Fruit fly (Drosophila melanogaster): Measurements from ENCODE around the gene CG14024.

CG14024 gene

DNA sequence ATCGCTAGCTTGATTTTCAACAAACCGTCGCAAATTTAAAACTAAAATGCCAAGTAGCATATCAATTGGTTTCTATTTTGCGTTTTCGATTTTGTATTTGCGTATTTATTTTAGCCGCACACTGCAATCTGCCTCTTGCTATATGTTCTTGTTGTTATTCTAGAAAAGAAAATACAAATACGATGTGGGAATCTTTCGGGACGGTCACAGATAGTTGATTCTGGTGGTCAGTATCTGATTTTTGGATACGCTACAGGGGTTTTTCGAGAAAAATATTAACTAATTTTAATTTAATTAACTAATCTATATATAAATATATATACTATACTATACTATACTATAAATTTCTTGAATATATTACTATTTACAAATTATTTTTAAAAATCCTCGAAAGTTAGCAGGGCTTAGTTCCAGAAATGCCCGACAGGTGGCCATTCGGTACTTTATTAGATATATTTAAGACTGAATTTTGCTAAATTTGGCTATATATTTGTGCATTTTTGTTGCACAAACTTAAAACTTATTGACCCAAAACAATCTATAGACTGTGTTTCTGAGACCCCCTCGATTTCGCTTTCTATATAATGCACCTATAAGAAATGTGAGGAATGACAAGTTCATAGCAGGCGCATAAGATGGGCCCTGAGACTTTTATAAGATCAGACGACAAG, 14.3 kb upstream of the CG14024 start, which contains the start of gene CG14022:
Gene CG14022 (minus strand): TSS at position 51 of the 671 bp plus-strand sequence.
- TF ChIP-seq CG8478 (optimal IDR thresholded peaks at IDR 0.05): no peak
- TF ChIP-seq psq (optimal IDR thresholded peaks at IDR 0.05): no peak
- no peak for TF ChIP-seq Dll (optimal IDR thresholded peaks at IDR 0.05)
- TF ChIP-seq usp (GFP tag; optimal IDR thresholded peaks at IDR 0.05): no peak
- no peak for TF ChIP-seq EcR (GFP tag; optimal IDR thresholded peaks at IDR 0.05)
- no peak for TF ChIP-seq pan (optimal IDR thresholded peaks at IDR 0.05)

DNA sequence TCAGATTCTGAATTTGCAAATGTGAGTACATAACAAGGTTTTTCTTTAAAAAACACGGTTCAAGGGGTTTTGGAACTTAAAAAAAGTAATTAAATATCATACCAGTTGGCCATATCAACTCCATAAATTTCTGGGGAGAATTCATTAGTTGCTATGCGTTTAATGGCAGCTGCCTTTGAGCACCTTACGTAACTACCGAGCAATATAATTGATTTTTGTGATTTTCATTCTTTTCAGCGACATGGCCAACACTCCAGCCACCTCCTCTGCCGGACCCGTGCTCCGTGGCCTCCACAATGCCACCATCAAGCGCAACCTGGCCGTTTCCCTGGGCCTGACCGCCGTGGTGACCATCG, 12.5 kb upstream of the CG14024 start:
- no peak for TF ChIP-seq EcR (GFP tag; optimal IDR thresholded peaks at IDR 0.05)
- TF ChIP-seq pan (optimal IDR thresholded peaks at IDR 0.05): no peak
- no peak for TF ChIP-seq CG8478 (optimal IDR thresholded peaks at IDR 0.05)
- no peak for TF ChIP-seq psq (optimal IDR thresholded peaks at IDR 0.05)
- no peak for TF ChIP-seq Dll (optimal IDR thresholded peaks at IDR 0.05)
- no peak for TF ChIP-seq usp (GFP tag; optimal IDR thresholded peaks at IDR 0.05)

DNA sequence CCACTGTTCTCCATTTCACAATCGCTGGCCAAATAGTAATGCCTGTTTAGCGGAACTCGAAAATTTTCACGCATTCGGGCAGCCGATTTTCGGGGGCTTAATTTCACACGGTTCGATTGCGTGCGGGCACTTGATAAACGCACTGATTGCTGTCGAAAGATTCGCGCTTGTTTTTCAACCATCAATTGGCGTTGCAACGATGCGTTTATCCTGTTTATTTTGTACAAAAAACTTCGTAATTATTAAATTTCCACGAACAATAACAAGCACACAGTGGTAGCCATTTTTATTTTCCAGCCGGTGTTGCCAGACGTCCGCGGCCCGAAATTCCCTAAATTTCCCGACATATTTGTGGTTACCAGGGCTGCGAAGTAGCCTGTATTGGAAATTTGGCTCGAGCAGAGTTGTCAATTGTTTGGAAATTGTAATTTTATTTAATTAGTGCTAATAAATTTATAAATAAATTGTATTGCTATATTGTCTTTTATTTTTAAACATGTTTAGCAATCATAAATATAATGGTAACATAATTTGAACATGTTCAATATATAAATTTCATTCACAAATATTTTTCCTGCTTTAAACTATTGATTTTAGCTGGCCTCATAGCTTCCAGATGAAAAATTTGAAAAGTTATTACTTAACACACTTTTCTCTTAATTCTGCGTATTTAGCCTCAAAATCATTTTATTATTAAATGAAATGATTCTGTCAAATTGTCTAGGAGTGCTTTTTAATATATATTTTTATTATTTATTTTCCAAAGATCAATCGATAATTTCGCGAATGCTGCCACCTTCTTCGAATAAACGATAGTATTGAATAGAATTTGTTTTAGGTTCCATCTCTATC, 11.9 kb upstream of the CG14024 start, which contains the start of the genes Ncoa6 and cype:
Gene Ncoa6 (minus strand): TSS at position 270 of the 852 bp plus-strand sequence.
Gene cype (plus strand): TSS at position 814 of the 852 bp plus-strand sequence.
- TF ChIP-seq usp (GFP tag; optimal IDR thresholded peaks at IDR 0.05) (no peak), CG8478 (optimal IDR thresholded peaks at IDR 0.05) (no peak), Dll (optimal IDR thresholded peaks at IDR 0.05) (no peak), pan (optimal IDR thresholded peaks at IDR 0.05) (no peak), EcR (GFP tag; optimal IDR thresholded peaks at IDR 0.05) (no peak), psq (optimal IDR thresholded peaks at IDR 0.05) (no peak)

DNA sequence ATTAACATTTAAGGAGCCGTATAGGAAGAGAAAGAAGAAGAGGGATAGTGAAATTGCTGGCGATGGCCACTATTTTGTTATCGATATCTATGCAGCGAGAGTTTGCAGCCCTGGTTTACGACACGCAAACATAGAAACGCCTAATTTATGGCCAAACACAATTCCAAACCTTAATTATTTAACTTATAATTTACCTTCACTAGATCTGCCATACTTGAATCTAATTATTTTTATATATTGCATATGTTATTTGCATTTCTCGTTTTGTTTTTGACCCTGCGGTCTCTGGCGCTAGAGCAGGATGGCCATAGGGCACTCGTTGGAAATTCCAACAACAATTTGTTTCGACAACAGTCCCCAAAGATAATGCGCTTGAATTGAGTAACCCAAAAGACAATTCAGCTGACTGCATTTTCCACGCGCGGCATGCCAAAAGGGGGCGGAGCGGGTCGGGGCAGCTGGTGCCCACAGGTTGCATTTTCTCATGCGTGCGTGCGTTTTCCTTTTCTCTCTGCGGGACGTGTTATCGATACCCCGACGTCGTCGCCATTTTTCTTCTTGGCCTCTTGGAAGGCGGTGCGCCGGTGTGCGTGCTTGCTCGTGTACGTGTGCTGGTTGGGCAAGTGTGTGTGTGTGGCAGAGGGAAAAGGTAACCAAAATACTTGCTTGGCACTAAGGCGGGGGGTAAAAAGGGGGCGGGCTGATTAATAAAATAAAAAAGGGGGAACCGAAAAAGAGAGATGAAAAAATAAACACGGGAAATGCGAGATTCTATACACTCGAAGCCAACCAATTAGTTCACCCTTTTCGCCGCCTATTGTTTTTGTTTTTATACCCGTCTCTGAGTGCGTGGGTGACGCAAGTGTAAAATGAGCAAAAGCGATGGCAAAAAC, 10.5 kb upstream of the CG14024 start:
- TF ChIP-seq CG8478 (optimal IDR thresholded peaks at IDR 0.05) (no peak), Dll (optimal IDR thresholded peaks at IDR 0.05) (peak; percentile 27)

DNA sequence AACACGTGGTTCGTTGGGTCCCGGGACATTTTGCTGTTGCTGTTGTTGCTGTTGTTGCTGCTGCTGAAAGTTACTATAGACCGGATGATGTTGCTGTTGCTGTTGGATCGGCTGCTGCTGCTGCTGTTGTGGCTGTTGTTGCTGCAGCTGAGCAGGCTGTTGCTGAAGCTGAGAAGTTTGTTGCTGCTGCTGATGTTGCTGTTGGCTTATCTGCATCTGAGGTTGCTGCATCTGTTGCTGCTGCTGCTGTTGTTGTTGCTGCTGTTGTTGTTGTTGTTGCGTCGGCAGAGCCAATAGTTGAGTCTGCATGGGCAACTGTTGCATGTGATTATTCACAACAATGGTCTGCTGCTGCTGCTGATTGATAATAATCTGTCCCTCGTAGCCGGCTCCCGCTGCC, 6.3 kb upstream of the CG14024 start:
- TF ChIP-seq CG8478 (optimal IDR thresholded peaks at IDR 0.05) (no peak), usp (GFP tag; optimal IDR thresholded peaks at IDR 0.05) (no peak), psq (optimal IDR thresholded peaks at IDR 0.05) (no peak), EcR (GFP tag; optimal IDR thresholded peaks at IDR 0.05) (no peak), pan (optimal IDR thresholded peaks at IDR 0.05) (no peak), Dll (optimal IDR thresholded peaks at IDR 0.05) (no peak)

DNA sequence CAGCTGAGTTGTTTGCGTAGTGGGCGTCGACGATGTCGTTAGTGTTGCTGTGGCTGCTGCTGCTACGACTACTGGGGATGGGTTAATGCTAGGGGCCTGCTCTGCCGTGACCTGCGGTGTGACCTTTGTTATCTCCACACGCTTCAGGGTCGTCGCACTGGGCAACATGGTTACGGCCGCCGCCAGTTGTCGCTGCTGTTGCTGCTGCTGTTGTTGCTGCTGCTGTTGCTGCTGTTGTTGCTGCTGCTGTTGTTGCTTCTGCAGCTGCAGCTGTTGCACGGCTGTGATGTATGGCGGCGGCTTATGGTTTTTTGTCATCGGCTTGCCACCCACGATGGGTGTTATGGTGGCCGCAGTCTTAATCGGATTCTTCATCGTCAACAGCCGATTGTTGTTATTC, 5.4 kb upstream of the CG14024 start:
- no peak for TF ChIP-seq EcR (GFP tag; optimal IDR thresholded peaks at IDR 0.05)
- TF ChIP-seq pan (optimal IDR thresholded peaks at IDR 0.05): no peak
- no peak for TF ChIP-seq psq (optimal IDR thresholded peaks at IDR 0.05)
- TF ChIP-seq CG8478 (optimal IDR thresholded peaks at IDR 0.05): no peak
- no peak for TF ChIP-seq usp (GFP tag; optimal IDR thresholded peaks at IDR 0.05)
- TF ChIP-seq Dll (optimal IDR thresholded peaks at IDR 0.05): no peak

DNA sequence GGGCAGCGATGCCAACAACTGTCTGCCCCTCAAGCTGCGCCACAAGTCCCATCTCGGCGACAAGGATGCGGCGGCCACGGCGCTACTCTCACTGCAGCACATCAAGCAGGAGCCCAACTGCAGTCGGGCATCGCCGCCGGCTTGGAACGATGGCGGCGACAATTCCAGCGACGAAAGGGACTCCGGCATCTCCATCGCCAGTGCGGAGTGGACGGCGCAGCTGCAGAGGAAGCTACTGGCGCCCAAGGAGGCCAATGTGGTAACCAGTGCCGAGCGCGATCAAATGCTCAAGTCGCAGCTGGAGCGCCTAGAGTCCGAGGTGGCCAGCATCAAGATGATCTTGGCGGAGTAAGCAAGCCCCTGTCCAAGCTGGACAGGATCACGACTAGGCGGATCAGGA, 5.3 kb downstream of the CG14024 start:
- TF ChIP-seq pan (optimal IDR thresholded peaks at IDR 0.05): no peak
- TF ChIP-seq EcR (GFP tag; optimal IDR thresholded peaks at IDR 0.05): no peak
- no peak for TF ChIP-seq psq (optimal IDR thresholded peaks at IDR 0.05)
- no peak for TF ChIP-seq Dll (optimal IDR thresholded peaks at IDR 0.05)
- TF ChIP-seq usp (GFP tag; optimal IDR thresholded peaks at IDR 0.05): no peak
- TF ChIP-seq CG8478 (optimal IDR thresholded peaks at IDR 0.05): no peak

DNA sequence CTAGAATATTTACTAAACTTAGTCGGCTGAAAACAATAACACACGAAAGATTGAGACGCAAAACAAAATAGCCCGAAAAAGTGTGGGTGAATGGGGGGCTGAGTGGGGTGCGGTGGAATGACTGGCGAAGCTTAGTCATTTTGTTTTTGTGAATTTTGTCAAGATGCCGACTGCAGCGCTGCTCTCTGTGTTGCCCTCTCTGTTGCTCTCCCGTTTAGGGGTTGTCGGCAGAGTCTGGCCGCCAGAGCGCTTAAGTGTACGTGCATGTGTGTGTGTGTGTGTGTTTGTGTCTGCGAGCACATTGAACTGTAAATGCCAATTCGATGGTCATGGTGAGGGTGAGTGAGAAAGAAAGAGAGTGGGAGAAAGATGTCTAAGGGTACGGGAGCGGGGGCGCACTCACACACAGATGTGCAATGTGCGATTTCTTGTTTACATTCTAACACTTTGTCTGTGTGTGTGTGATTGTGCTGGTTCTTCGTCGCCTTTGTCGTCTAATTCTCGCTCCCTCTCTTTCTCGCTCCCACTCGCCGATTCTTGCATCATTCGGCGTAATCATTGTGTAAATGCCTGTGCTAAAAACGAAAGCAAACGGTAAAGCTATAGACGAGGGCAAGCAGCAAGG, 8.2 kb downstream of the CG14024 start:
- no peak for TF ChIP-seq psq (optimal IDR thresholded peaks at IDR 0.05)
- peak; percentile 87 for TF ChIP-seq Dll (optimal IDR thresholded peaks at IDR 0.05)

DNA sequence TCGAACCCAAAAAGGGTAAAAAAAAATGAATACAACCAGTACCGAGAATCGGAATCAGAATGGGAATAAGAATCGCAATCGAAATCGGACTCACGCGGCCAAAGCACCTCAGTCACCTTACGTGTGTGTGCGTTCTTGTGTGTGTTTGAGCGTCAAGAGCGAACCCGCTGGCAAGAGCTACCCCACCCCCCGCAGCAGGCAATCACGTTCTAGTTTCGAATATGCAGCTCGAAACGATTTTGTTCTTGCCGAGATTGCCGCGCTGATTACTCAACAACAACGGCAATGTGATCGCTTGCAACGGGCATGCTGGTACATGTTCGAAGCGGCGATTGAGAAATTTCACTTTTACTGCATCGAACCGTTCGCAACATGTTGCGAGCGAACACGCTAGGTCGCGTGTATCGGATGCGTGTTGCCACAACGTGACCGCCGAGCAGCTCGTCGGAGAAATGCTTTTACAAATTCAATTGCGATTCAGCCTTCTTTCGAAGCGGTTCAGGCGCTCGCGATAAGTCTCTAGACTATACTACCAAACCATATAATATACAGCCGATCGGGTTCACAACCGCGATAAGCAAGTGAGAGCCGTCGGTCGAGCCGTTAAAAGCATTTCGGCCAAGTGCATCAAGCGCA, 9.3 kb downstream of the CG14024 start:
- TF ChIP-seq pan (optimal IDR thresholded peaks at IDR 0.05) (no peak), EcR (GFP tag; optimal IDR thresholded peaks at IDR 0.05) (peak in 1 of 2 experiments; percentile 6), Dll (optimal IDR thresholded peaks at IDR 0.05) (no peak)

DNA sequence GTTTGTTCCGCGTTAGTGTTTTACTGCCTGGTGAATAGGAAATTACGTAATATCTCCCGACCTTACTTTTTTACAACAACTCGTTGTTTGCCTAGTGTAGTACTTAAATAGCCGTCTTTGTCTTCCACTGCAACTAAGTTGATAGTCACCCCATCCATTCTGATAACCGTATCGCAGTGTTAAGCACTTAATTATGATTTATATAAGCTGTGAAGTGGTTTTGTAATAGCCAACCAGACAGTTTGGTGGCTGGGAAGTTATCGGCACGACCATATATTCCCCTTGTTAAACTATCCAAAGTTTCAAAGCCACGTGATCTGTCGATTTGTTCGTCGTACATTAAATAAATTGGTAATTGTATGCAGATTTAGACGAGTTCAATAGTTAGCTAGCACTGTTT, 10.3 kb downstream of the CG14024 start:
- TF ChIP-seq pan (optimal IDR thresholded peaks at IDR 0.05) (peak; percentile 34), EcR (GFP tag; optimal IDR thresholded peaks at IDR 0.05) (no peak)
